Fruit fly (Drosophila melanogaster) whole organism, prepupa: ENCODE measurements around the gene CG13970.

Experiments used
- CG10631 ChIP-seq: fragments of 200-800 bp; sonication (Bioruptor generic); optimal IDR thresholded peaks from 2 replicates; lab custom pipeline; 2016; ENCODE audit warnings: missing biosample characterization, missing genetic modification characterization
- CG11294 ChIP-seq: fragments of 200-800 bp; sonication (Bioruptor generic); IDR thresholded peaks from 2 replicates; pipeline ENCODE4 v1.3.6; 2022; ENCODE audit warnings: missing biosample characterization, missing genetic modification characterization
- CG11902 ChIP-seq: fragments of 200-800 bp; sonication (Bioruptor generic); optimal IDR thresholded peaks from 3 replicates; lab custom pipeline; 2016; ENCODE audit warnings: missing biosample characterization, missing genetic modification characterization
- CG15336 ChIP-seq: fragments of 200-800 bp; sonication (Bioruptor generic); IDR thresholded peaks from 2 replicates; pipeline ENCODE4 v1.3.6; 2022; ENCODE audit warnings: missing biosample characterization, missing genetic modification characterization
- CG1621 ChIP-seq: fragments of 200-800 bp; sonication (Bioruptor generic); optimal IDR thresholded peaks from 3 replicates; lab custom pipeline; 2018; ENCODE audit warnings: missing biosample characterization, mild to moderate bottlenecking, missing genetic modification characterization
- CG3032 ChIP-seq: fragments of 200-800 bp; optimal IDR thresholded peaks from 2 replicates; lab custom pipeline; 2019; ENCODE audit warnings: missing biosample characterization, mild to moderate bottlenecking, missing genetic modification characterization, moderate library complexity
- CG31627 ChIP-seq: fragments of 200-800 bp; sonication (Bioruptor generic); optimal IDR thresholded peaks from 3 replicates; lab custom pipeline; 2016; ENCODE audit warnings: missing biosample characterization, missing genetic modification characterization
- CG3919 ChIP-seq: fragments of 200-800 bp; sonication (Bioruptor generic); optimal IDR thresholded peaks from 3 replicates; lab custom pipeline; 2016; ENCODE audit warnings: missing biosample characterization, missing genetic modification characterization
- CG4318 ChIP-seq: fragments of 200-800 bp; sonication (Bioruptor generic); optimal IDR thresholded peaks from 3 replicates; lab custom pipeline; 2017; ENCODE audit warnings: missing biosample characterization, mild to moderate bottlenecking, missing genetic modification characterization
- CG6276 ChIP-seq: fragments of 200-800 bp; sonication (Bioruptor generic); optimal IDR thresholded peaks from 2 replicates; lab custom pipeline; 2017; ENCODE audit warnings: missing biosample characterization, mild to moderate bottlenecking, missing genetic modification characterization
- CG6854 ChIP-seq: fragments of 200-800 bp; sonication (Bioruptor generic); optimal IDR thresholded peaks from 2 replicates; lab custom pipeline; 2017; ENCODE audit warnings: missing biosample characterization, mild to moderate bottlenecking, missing genetic modification characterization
- CG7368 ChIP-seq: fragments of 200-800 bp; sonication (Bioruptor generic); optimal IDR thresholded peaks from 3 replicates; lab custom pipeline; 2016; ENCODE audit warnings: missing biosample characterization, missing genetic modification characterization
- CG8119 ChIP-seq: fragments of 200-800 bp; sonication (Bioruptor generic); IDR thresholded peaks from 3 replicates; pipeline ENCODE4 v1.3.6; 2022; ENCODE audit warnings: missing biosample characterization, missing genetic modification characterization
- CG8319 ChIP-seq: fragments of 200-800 bp; sonication (Bioruptor generic); optimal IDR thresholded peaks from 3 replicates; lab custom pipeline; 2016; ENCODE audit warnings: missing biosample characterization, missing genetic modification characterization
- CG9139 ChIP-seq: fragments of 200-800 bp; sonication (Bioruptor generic); optimal IDR thresholded peaks from 3 replicates; lab custom pipeline; 2017; ENCODE audit warnings: missing biosample characterization, mild to moderate bottlenecking, missing genetic modification characterization
- Eip78C ChIP-seq: fragments of 200-800 bp; sonication (Bioruptor generic); peaks from one replicate; lab custom pipeline; 2016; ENCODE audit warnings: missing biosample characterization, missing genetic modification characterization
- Eip93F ChIP-seq: fragments of 200-800 bp; sonication (Bioruptor generic); optimal IDR thresholded peaks from 2 replicates; lab custom pipeline; 2016; ENCODE audit warnings: missing biosample characterization, mild to moderate bottlenecking, missing genetic modification characterization
- Gug ChIP-seq: fragments of 200-800 bp; sonication (Bioruptor generic); IDR thresholded peaks from 2 replicates; pipeline ENCODE4 v1.3.6; 2022; ENCODE audit warnings: missing biosample characterization, missing genetic modification characterization
- Hr39 ChIP-seq: fragments of 200-800 bp; sonication (Bioruptor generic); optimal IDR thresholded peaks from 2 replicates; lab custom pipeline; 2016; ENCODE audit warnings: missing biosample characterization, missing genetic modification characterization
- Hr4 ChIP-seq: fragments of 200-800 bp; sonication (Bioruptor generic); optimal IDR thresholded peaks from 3 replicates; lab custom pipeline; 2016; ENCODE audit warnings: missing biosample characterization, missing genetic modification characterization
- Met ChIP-seq: fragments of 200-800 bp; sonication (Bioruptor generic); optimal IDR thresholded peaks from 3 replicates; lab custom pipeline; 2016; ENCODE audit warnings: missing biosample characterization, missing genetic modification characterization
- OdsH ChIP-seq: fragments of 200-800 bp; sonication (Bioruptor generic); optimal IDR thresholded peaks from 3 replicates; lab custom pipeline; 2016; ENCODE audit warnings: missing biosample characterization, missing genetic modification characterization
- Sox102F ChIP-seq: fragments of 200-800 bp; sonication (Bioruptor generic); optimal IDR thresholded peaks from 2 replicates; lab custom pipeline; 2016; ENCODE audit warnings: missing biosample characterization, mild to moderate bottlenecking, missing genetic modification characterization
- Sox14 ChIP-seq: fragments of 200-800 bp; sonication (Bioruptor generic); optimal IDR thresholded peaks from 3 replicates; lab custom pipeline; 2016; ENCODE audit warnings: missing biosample characterization, missing genetic modification characterization
- Sox15 ChIP-seq: fragments of 200-800 bp; sonication (Bioruptor generic); optimal IDR thresholded peaks from 3 replicates; lab custom pipeline; 2016; ENCODE audit warnings: missing biosample characterization, missing genetic modification characterization
- acj6 ChIP-seq: fragments of 200-800 bp; sonication (Bioruptor generic); optimal IDR thresholded peaks from 3 replicates; lab custom pipeline; 2016; ENCODE audit warnings: missing biosample characterization, missing genetic modification characterization
- cyc ChIP-seq: fragments of 200-800 bp; sonication (Bioruptor generic); optimal IDR thresholded peaks from 3 replicates; lab custom pipeline; 2016; ENCODE audit warnings: missing biosample characterization, missing genetic modification characterization
- dsx ChIP-seq: fragments of 200-800 bp; optimal IDR thresholded peaks from 3 replicates; lab custom pipeline; 2019; ENCODE audit warnings: missing biosample characterization, mild to moderate bottlenecking, missing genetic modification characterization, moderate library complexity; ENCODE audit not compliant: poor library complexity, severe bottlenecking
- esn ChIP-seq: fragments of 200-800 bp; sonication (Bioruptor generic); optimal IDR thresholded peaks from 2 replicates; lab custom pipeline; 2016; ENCODE audit warnings: missing biosample characterization, mild to moderate bottlenecking, missing genetic modification characterization, moderate library complexity
- fd85E ChIP-seq: fragments of 200-800 bp; sonication (Bioruptor generic); optimal IDR thresholded peaks from 3 replicates; lab custom pipeline; 2016; ENCODE audit warnings: missing biosample characterization, missing genetic modification characterization
- fkh ChIP-seq: fragments of 200-800 bp; sonication (Bioruptor generic); optimal IDR thresholded peaks from 3 replicates; lab custom pipeline; 2017; ENCODE audit warnings: missing biosample characterization, mild to moderate bottlenecking, missing genetic modification characterization, moderate library complexity
- lz ChIP-seq: fragments of 200-800 bp; sonication (Bioruptor generic); optimal IDR thresholded peaks from 3 replicates; lab custom pipeline; 2016; ENCODE audit warnings: missing biosample characterization, missing genetic modification characterization
- net ChIP-seq: fragments of 200-800 bp; sonication (Bioruptor generic); optimal IDR thresholded peaks from 3 replicates; lab custom pipeline; 2016; ENCODE audit warnings: missing biosample characterization, missing genetic modification characterization
- salr ChIP-seq, 2 experiments: fragments of 200-800 bp; sonication (Bioruptor generic); optimal IDR thresholded peaks; 3 replicates each; lab custom pipeline; 2016 to 2018; ENCODE audit warnings: missing biosample characterization in 2 of 2, missing genetic modification characterization in 2 of 2, mild to moderate bottlenecking in 1 of 2
- ss ChIP-seq, 2 experiments: fragments of 200-800 bp; sonication (Bioruptor generic); optimal IDR thresholded peaks; 2 replicates in 1 of 2; 3 replicates in 1 of 2; lab custom pipeline; 2017 to 2018; ENCODE audit warnings: mild to moderate bottlenecking in 2 of 2, missing biosample characterization in 2 of 2, missing genetic modification characterization in 2 of 2, moderate library complexity in 1 of 2
- svp ChIP-seq: fragments of 200-800 bp; sonication (Bioruptor generic); peaks from one replicate; lab custom pipeline; 2016; ENCODE audit warnings: missing biosample characterization, missing genetic modification characterization

CG13970 gene

dm6 chr2L:20120388-20121232 is 16.7 kb upstream of the CG13970 start (continued):
- peak; percentile 50 for TF ChIP-seq CG9139 (GFP tag; lab: Kevin White, UChicago)
- peak; percentile 51 to 56 for TF ChIP-seq ss (GFP tag; optimal IDR thresholded peaks at IDR 0.05; lab: Kevin White, UChicago)
- peak; percentile 53 for TF ChIP-seq CG4318 (GFP tag; lab: Kevin White, UChicago)
- peak; percentile 32 for TF ChIP-seq OdsH (GFP tag; lab: Kevin White, UChicago)
- no peak for TF ChIP-seq CG11294 (GFP tag; lab: Robert Waterston, UW)
- peak; percentile 67 for TF ChIP-seq esn (GFP tag; lab: Kevin White, UChicago)
- TF ChIP-seq CG7368, result no peak
- TF ChIP-seq Eip93F (GFP tag; lab: Kevin White, UChicago), result no peak
- peak; percentile 9 for TF ChIP-seq Sox14 (GFP tag; lab: Kevin White, UChicago)
- TF ChIP-seq CG15336, result no peak

dm6 chr2L:20117752-20118151 is 13.8 kb upstream of the CG13970 start:
- no peak for TF ChIP-seq svp (GFP tag; lab: Kevin White, UChicago)
- no peak for TF ChIP-seq CG11294 (GFP tag; lab: Robert Waterston, UW)
- TF ChIP-seq acj6, result no peak
- peak; percentile 54 for TF ChIP-seq Eip78C (GFP tag; lab: Kevin White, UChicago)
- TF ChIP-seq, all 60 proteins: peak for 1

- TF ChIP-seq CG6276 (GFP tag; lab: Kevin White, UChicago), result no peak
- TF ChIP-seq esn (GFP tag; lab: Kevin White, UChicago), result no peak
- no peak for TF ChIP-seq salr (GFP tag; optimal IDR thresholded peaks at IDR 0.05; lab: Kevin White, UChicago)
- no peak for TF ChIP-seq CG3032
Observed at dm6 chr2L:20115865-20116264, 11.9 kb upstream of the CG13970 start.

dm6 chr2L:20106595-20106994 is 2.6 kb upstream of the CG13970 start:
- no peak for TF ChIP-seq net (GFP tag; lab: Kevin White, UChicago)
- no peak for TF ChIP-seq Hr4 (GFP tag; lab: Kevin White, UChicago)
- peak; percentile 14 for TF ChIP-seq cyc
- TF ChIP-seq Met (GFP tag; lab: Kevin White, UChicago), result peak; percentile 1
- peak; percentile 35 for TF ChIP-seq Hr39 (GFP tag; lab: Kevin White, UChicago)
- peak; percentile 20 for TF ChIP-seq lz (GFP tag; lab: Kevin White, UChicago)
- TF ChIP-seq CG10631, result no peak
- no peak for TF ChIP-seq CG8319 (GFP tag; lab: Kevin White, UChicago)
- TF ChIP-seq esn (GFP tag; lab: Kevin White, UChicago), result peak; percentile 17
- peak; percentile 39 for TF ChIP-seq CG31627 (GFP tag; lab: Kevin White, UChicago)
- TF ChIP-seq CG11902, result no peak
- TF ChIP-seq CG1621 (tag; lab: Kevin White, UChicago), result peak; percentile 78
- no peak for TF ChIP-seq Sox102F (GFP tag; lab: Kevin White, UChicago)
- TF ChIP-seq Eip78C (GFP tag; lab: Kevin White, UChicago), result peak; percentile 7

- TF ChIP-seq CG8119 (GFP tag; lab: Robert Waterston, UW), result no peak
- no peak for TF ChIP-seq fd85E (GFP tag; lab: Kevin White, UChicago)
- TF ChIP-seq dsx (GFP tag; lab: Kevin White, UChicago), result no peak
- no peak for TF ChIP-seq CG7368
- no peak for TF ChIP-seq CG9139 (GFP tag; lab: Kevin White, UChicago)
- TF ChIP-seq CG3919 (GFP tag; lab: Kevin White, UChicago), result no peak
- TF ChIP-seq fkh (GFP tag; lab: Kevin White, UChicago), result no peak
- no peak for TF ChIP-seq Sox15 (GFP tag; lab: Kevin White, UChicago)
- no peak for TF ChIP-seq CG6854 (GFP tag; lab: Kevin White, UChicago)
- TF ChIP-seq Hr4 (GFP tag; lab: Kevin White, UChicago), result no peak
- no peak for TF ChIP-seq CG6276 (GFP tag; lab: Kevin White, UChicago)
- no peak for TF ChIP-seq CG4318 (GFP tag; lab: Kevin White, UChicago)
- no peak for TF ChIP-seq CG11902
- TF ChIP-seq acj6, result no peak
- no peak for TF ChIP-seq Gug (GFP tag; lab: Robert Waterston, UW)
Observed at dm6 chr2L:20104526-20104925, 576 bp upstream of the CG13970 start.
